Worm (Caenorhabditis elegans): ENCODE results near the gene K07F5.14.

- TF ChIP-seq fkh-8 (tag; optimal IDR thresholded peaks at IDR 0.05) (no peak), lin-13 (GFP tag; optimal IDR thresholded peaks at IDR 0.05) (no peak), alr-1 (tag; optimal IDR thresholded peaks at IDR 0.05; ENCODE audit: borderline replicate concordance) (no peak), fkh-10 (GFP tag; optimal IDR thresholded peaks at IDR 0.05) (no peak), irx-1 (tag; optimal IDR thresholded peaks at IDR 0.05) (no peak), zag-1 (tag; optimal IDR thresholded peaks at IDR 0.05) (no peak), dpl-1 (GFP tag; optimal IDR thresholded peaks at IDR 0.05) (no peak), pag-3 (tag; optimal IDR thresholded peaks at IDR 0.05; ENCODE audit: borderline replicate concordance, insufficient read depth) (no peak), efl-3 (GFP tag; optimal IDR thresholded peaks at IDR 0.05) (no peak), nhr-11 (tag; optimal IDR thresholded peaks at IDR 0.05) (no peak), sptf-1 (tag; optimal IDR thresholded peaks at IDR 0.05) (no peak), snpc-4 (tag; optimal IDR thresholded peaks at IDR 0.05) (no peak)
These were observed 2.8 kb downstream of the K07F5.14 start, which contains the start of the genes K07F5.15 and K07F5.22 for ce11 chrIV:9864778-9865177.

Measured in whole organism, L1 larva.